Fruit fly (Drosophila melanogaster): ENCODE data around the gene ICA69.

- TF ChIP-seq Deaf1 (tag; optimal IDR thresholded peaks at IDR 0.05) (no peak), jing (GFP tag; optimal IDR thresholded peaks at IDR 0.05) (no peak), tna (GFP tag; IDR thresholded peaks at IDR 0.05; ENCODE audit: partially characterized antibody) (no peak), Aef1 (GFP tag; IDR thresholded peaks at IDR 0.05) (no peak), lola (GFP tag; optimal IDR thresholded peaks at IDR 0.05) (no peak)
These were observed 22.8 kb upstream of the ICA69 start for dm6 chr3L:21108454-21108853.

Measured in whole organism, embryonic.